Worm (Caenorhabditis elegans) whole organism, L4/young adult: ENCODE measurements around the gene F52H2.1.

Source experiments
- W03F9.2 ChIP-seq: fragments of 150-350 bp; optimal IDR thresholded peaks from 2 replicates; lab custom pipeline; 2014; ENCODE audit warnings: missing biosample characterization, missing genetic modification characterization
- dao-5 ChIP-seq: sonication (generic microtip); optimal IDR thresholded peaks from 2 replicates; lab custom pipeline; 2016; ENCODE audit warnings: missing genotype, missing genetic modification characterization, moderate library complexity, missing compliant biosample characterization
- him-1 ChIP-seq: sonication (generic microtip); optimal IDR thresholded peaks from 2 replicates; lab custom pipeline; 2016; ENCODE audit warnings: missing genotype, missing genetic modification reagents, missing genetic modification characterization, missing compliant biosample characterization

- TF ChIP-seq him-1 (tag; lab: Kevin White, UChicago) (no peak), dao-5 (tag; lab: Kevin White, UChicago) (no peak), W03F9.2 (tag; lab: Kevin White, UChicago) (no peak)
These were observed 41.3 kb downstream of the F52H2.1 start for ce11 chrX:2614158-2614557.
